Fruit fly (Drosophila melanogaster) whole organism, embryonic: Measurements from ENCODE around the gene CG32537.

Experiments used
- Abd-B ChIP-seq: fragments of 200-800 bp; sonication (Bioruptor generic); optimal IDR thresholded peaks from 2 replicates; lab custom pipeline; 2018; ENCODE audit warnings: missing biosample characterization, mild to moderate bottlenecking, missing genetic modification characterization, moderate library complexity
- Ada2b ChIP-seq: fragments of 200-800 bp; sonication (Bioruptor generic); IDR thresholded peaks from 2 replicates; pipeline ENCODE4 v1.3.6; 2022; ENCODE audit warnings: missing biosample characterization, missing genetic modification characterization
- Adf1 ChIP-seq: fragments of 200-800 bp; sonication (Bioruptor generic); IDR thresholded peaks from 2 replicates; pipeline ENCODE4 v1.3.6; 2022; ENCODE audit warnings: missing biosample characterization, missing genetic modification characterization
- Bteb2 ChIP-seq: fragments of 200-800 bp; sonication (Bioruptor generic); optimal IDR thresholded peaks from 2 replicates; lab custom pipeline; 2016; ENCODE audit warnings: missing biosample characterization, missing genetic modification characterization
- C15 ChIP-seq: fragments of 200-800 bp; sonication (Bioruptor generic); IDR thresholded peaks from 3 replicates; pipeline ENCODE4 v1.3.6; 2022; ENCODE audit warnings: missing biosample characterization, missing genetic modification characterization
- CG1024 ChIP-seq: fragments of 200-800 bp; sonication (Bioruptor generic); IDR thresholded peaks from 2 replicates; pipeline ENCODE4 v1.3.6; 2022; ENCODE audit warnings: missing biosample characterization, missing genetic modification characterization
- CG11093 ChIP-seq: fragments of 200-800 bp; sonication (Bioruptor generic); IDR thresholded peaks from 3 replicates; pipeline ENCODE4 v1.3.6; 2022; ENCODE audit warnings: missing biosample characterization, missing genetic modification characterization
- CG11695 ChIP-seq: fragments of 200-800 bp; sonication (Bioruptor generic); IDR thresholded peaks from 3 replicates; pipeline ENCODE4 v1.3.6; 2022; ENCODE audit warnings: missing biosample characterization, missing genetic modification characterization
- CG15601 ChIP-seq: fragments of 200-800 bp; sonication (Bioruptor generic); optimal IDR thresholded peaks from 3 replicates; lab custom pipeline; 2019; ENCODE audit warnings: missing biosample characterization, mild to moderate bottlenecking, missing genetic modification characterization, moderate library complexity
- CG1647 ChIP-seq: fragments of 200-800 bp; sonication (Bioruptor generic); optimal IDR thresholded peaks from 3 replicates; lab custom pipeline; 2016; ENCODE audit warnings: missing biosample characterization, missing genetic modification characterization
- CG17612 ChIP-seq: fragments of 200-800 bp; sonication (Bioruptor generic); IDR thresholded peaks from 2 replicates; pipeline ENCODE4 v1.3.6; 2022; ENCODE audit warnings: missing biosample characterization, missing genetic modification characterization
- CG17802 ChIP-seq: fragments of 200-800 bp; sonication (Bioruptor generic); optimal IDR thresholded peaks from 2 replicates; lab custom pipeline; 2018; ENCODE audit warnings: missing biosample characterization, mild to moderate bottlenecking, missing genetic modification characterization, moderate library complexity
- CG3163 ChIP-seq: fragments of 200-800 bp; sonication (Bioruptor generic); optimal IDR thresholded peaks from 3 replicates; lab custom pipeline; 2016; ENCODE audit warnings: missing biosample characterization, missing genetic modification characterization
- CG4854 ChIP-seq: fragments of 200-800 bp; sonication (Bioruptor generic); optimal IDR thresholded peaks from 2 replicates; lab custom pipeline; 2016; ENCODE audit warnings: missing biosample characterization, missing genetic modification characterization, inconsistent platforms
- CG7745 ChIP-seq: fragments of 200-800 bp; sonication (Bioruptor generic); optimal IDR thresholded peaks from 2 replicates; lab custom pipeline; 2018; ENCODE audit warnings: missing biosample characterization, mild to moderate bottlenecking, missing genetic modification characterization, moderate library complexity
- CG7839 ChIP-seq: fragments of 200-800 bp; sonication (Bioruptor generic); optimal IDR thresholded peaks from 3 replicates; lab custom pipeline; 2018; ENCODE audit warnings: missing biosample characterization, mild to moderate bottlenecking, missing genetic modification characterization, moderate library complexity
- CG8388 ChIP-seq: fragments of 200-800 bp; sonication (Bioruptor generic); optimal IDR thresholded peaks from 2 replicates; lab custom pipeline; 2019; ENCODE audit warnings: missing biosample characterization, mild to moderate bottlenecking, missing genetic modification characterization, moderate library complexity
- CG8765 ChIP-seq: fragments of 200-800 bp; sonication (Bioruptor generic); IDR thresholded peaks from 2 replicates; pipeline ENCODE4 v1.3.6; 2022; ENCODE audit warnings: missing biosample characterization, missing genetic modification characterization
- CTCF ChIP-seq: fragments of 200-800 bp; sonication (Bioruptor generic); optimal IDR thresholded peaks from 2 replicates; lab custom pipeline; 2017; ENCODE audit warnings: missing biosample characterization, mild to moderate bottlenecking, missing genetic modification characterization, moderate library complexity
- HmgZ ChIP-seq: fragments of 200-800 bp; sonication (Bioruptor generic); optimal IDR thresholded peaks from 2 replicates; lab custom pipeline; 2018; ENCODE audit warnings: missing biosample characterization, mild to moderate bottlenecking, missing genetic modification characterization
- Hmx ChIP-seq: fragments of 200-800 bp; sonication (Bioruptor generic); optimal IDR thresholded peaks from 2 replicates; lab custom pipeline; 2016; ENCODE audit warnings: missing biosample characterization, missing genetic modification characterization
- Hr51 ChIP-seq, 2 experiments: fragments of 200-800 bp; sonication (Bioruptor generic); optimal IDR thresholded peaks; 2 replicates in 1 of 2; 3 replicates in 1 of 2; lab custom pipeline; 2016 to 2018; ENCODE audit warnings: missing biosample characterization in 2 of 2, missing genetic modification characterization in 2 of 2, mild to moderate bottlenecking in 1 of 2, moderate library complexity in 1 of 2
- Myb ChIP-seq: fragments of 200-800 bp; sonication (Bioruptor generic); optimal IDR thresholded peaks from 2 replicates; lab custom pipeline; 2016; ENCODE audit warnings: missing biosample characterization, missing genetic modification characterization
- Nf-YC ChIP-seq: fragments of 200-800 bp; optimal IDR thresholded peaks from 3 replicates; lab custom pipeline; 2019; ENCODE audit warnings: missing biosample characterization, mild to moderate bottlenecking, missing genetic modification characterization, moderate library complexity
- Oaz ChIP-seq: fragments of 200-800 bp; sonication (Bioruptor generic); IDR thresholded peaks from 2 replicates; pipeline ENCODE4 v1.3.6; 2022; ENCODE audit warnings: missing biosample characterization, missing genetic modification characterization
- Oli ChIP-seq: fragments of 200-800 bp; sonication (Bioruptor generic); optimal IDR thresholded peaks from 2 replicates; lab custom pipeline; 2018; ENCODE audit warnings: missing biosample characterization, mild to moderate bottlenecking, missing genetic modification characterization, moderate library complexity
- Ptx1 ChIP-seq: fragments of 200-800 bp; sonication (Bioruptor generic); IDR thresholded peaks from 2 replicates; pipeline ENCODE4 v1.3.6; 2022; ENCODE audit warnings: missing biosample characterization, missing genetic modification characterization
- Rx ChIP-seq: fragments of 200-800 bp; sonication (Bioruptor generic); IDR thresholded peaks from 2 replicates; pipeline ENCODE4 v1.3.6; 2022; ENCODE audit warnings: missing biosample characterization, missing genetic modification characterization
- Six4 ChIP-seq: fragments of 200-800 bp; sonication (Bioruptor generic); optimal IDR thresholded peaks from 2 replicates; lab custom pipeline; 2016; ENCODE audit warnings: missing biosample characterization, missing genetic modification characterization
- abd-A ChIP-seq: fragments of 200-800 bp; sonication (Bioruptor generic); optimal IDR thresholded peaks from 3 replicates; lab custom pipeline; 2019; ENCODE audit warnings: missing biosample characterization, mild to moderate bottlenecking, missing genetic modification characterization, moderate library complexity
- ase ChIP-seq: fragments of 200-800 bp; sonication (Bioruptor generic); IDR thresholded peaks from 3 replicates; pipeline ENCODE4 v1.3.6; 2022; ENCODE audit warnings: missing biosample characterization, missing genetic modification characterization
- ash1 ChIP-seq: fragments of 200-800 bp; sonication (Bioruptor generic); optimal IDR thresholded peaks from 2 replicates; lab custom pipeline; 2018; ENCODE audit warnings: missing biosample characterization, mild to moderate bottlenecking, missing genetic modification characterization
- bcd ChIP-seq: fragments of 200-800 bp; sonication (Bioruptor generic); optimal IDR thresholded peaks from 2 replicates; lab custom pipeline; 2017; ENCODE audit warnings: missing biosample characterization, mild to moderate bottlenecking, missing genetic modification characterization
- chif ChIP-seq, 2 experiments: fragments of 200-800 bp; sonication (Bioruptor generic); optimal IDR thresholded peaks; 3 replicates each; lab custom pipeline; 2016; ENCODE audit warnings: missing biosample characterization in 2 of 2, missing genetic modification characterization in 2 of 2
- crol ChIP-seq: fragments of 200-800 bp; sonication (Bioruptor generic); IDR thresholded peaks from 2 replicates; pipeline ENCODE4 v1.3.6; 2022; ENCODE audit warnings: missing biosample characterization, missing genetic modification characterization
- ewg ChIP-seq: fragments of 200-800 bp; sonication (Bioruptor generic); optimal IDR thresholded peaks from 3 replicates; lab custom pipeline; 2017; ENCODE audit warnings: mild to moderate bottlenecking, missing biosample characterization, missing genetic modification reagents, missing genetic modification characterization
- fru ChIP-seq: fragments of >200 bp; optimal IDR thresholded peaks from 2 replicates; lab custom pipeline; 2017
- gsb ChIP-seq: fragments of 200-800 bp; sonication (Bioruptor generic); IDR thresholded peaks from 2 replicates; pipeline ENCODE4 v1.3.6; 2022; ENCODE audit warnings: missing biosample characterization, missing genetic modification characterization
- hb ChIP-seq: fragments of 200-800 bp; sonication (Bioruptor generic); IDR thresholded peaks from 3 replicates; pipeline ENCODE4 v1.3.6; 2022; ENCODE audit warnings: missing biosample characterization, missing genetic modification characterization; ENCODE audit not compliant: partially characterized antibody
- jing ChIP-seq: fragments of 200-800 bp; sonication (Bioruptor generic); optimal IDR thresholded peaks from 2 replicates; lab custom pipeline; 2018; ENCODE audit warnings: missing biosample characterization, mild to moderate bottlenecking, missing genetic modification characterization
- ken ChIP-seq: fragments of 200-800 bp; sonication (Bioruptor generic); IDR thresholded peaks from 3 replicates; pipeline ENCODE4 v1.3.6; 2022; ENCODE audit warnings: missing biosample characterization, missing genetic modification characterization
- nerfin-1 ChIP-seq: fragments of 200-800 bp; sonication (Bioruptor generic); optimal IDR thresholded peaks from 3 replicates; lab custom pipeline; 2019; ENCODE audit warnings: missing biosample characterization, mild to moderate bottlenecking, missing genetic modification characterization, moderate library complexity
- p53 ChIP-seq: fragments of 200-800 bp; sonication (Bioruptor generic); optimal IDR thresholded peaks from 2 replicates; lab custom pipeline; 2016; ENCODE audit warnings: missing biosample characterization, missing genetic modification characterization
- pum ChIP-seq: fragments of 200-800 bp; sonication (Bioruptor generic); optimal IDR thresholded peaks from 2 replicates; lab custom pipeline; 2016; ENCODE audit warnings: missing biosample characterization, missing genetic modification characterization
- scrt ChIP-seq: fragments of 200-800 bp; sonication (Bioruptor generic); optimal IDR thresholded peaks from 2 replicates; lab custom pipeline; 2018; ENCODE audit warnings: missing biosample characterization, mild to moderate bottlenecking, missing genetic modification characterization, moderate library complexity
- shn ChIP-seq: fragments of 200-800 bp; sonication (Bioruptor generic); optimal IDR thresholded peaks from 3 replicates; lab custom pipeline; 2016; ENCODE audit warnings: missing biosample characterization, missing genetic modification characterization
- tap ChIP-seq: fragments of 200-800 bp; optimal IDR thresholded peaks from 3 replicates; lab custom pipeline; 2019; ENCODE audit warnings: missing biosample characterization, mild to moderate bottlenecking, missing genetic modification characterization, moderate library complexity
- tgo ChIP-seq: fragments of 200-800 bp; sonication (Bioruptor generic); IDR thresholded peaks from 3 replicates; pipeline ENCODE4 v1.3.6; 2022; ENCODE audit warnings: missing biosample characterization, missing genetic modification characterization
- tx ChIP-seq: fragments of 200-800 bp; sonication (Bioruptor generic); optimal IDR thresholded peaks from 2 replicates; lab custom pipeline; 2016; ENCODE audit warnings: missing biosample characterization, missing genetic modification characterization
- z ChIP-seq: fragments of 200-800 bp; sonication (Bioruptor generic); IDR thresholded peaks from 3 replicates; pipeline ENCODE4 v1.3.6; 2022; ENCODE audit warnings: missing biosample characterization, missing genetic modification characterization

The CG32537 gene

dm6 chrX:19321820-19322708, 45.7 kb upstream of the CG32537 start, which contains the start of gene out (continued):
- TF ChIP-seq Ptx1 (peak; percentile 95), nerfin-1 (tag; lab: Kevin White, UChicago) (peak; percentile 90), crol (GFP tag; lab: Robert Waterston, UW) (peak; percentile 68), CG15601 (peak; percentile 90), Rx (peak; percentile 94), Oaz (peak; percentile 89), jing (peak; percentile 83), pum (GFP tag; lab: Kevin White, UChicago) (peak; percentile 83), Adf1 (GFP tag; lab: Robert Waterston, UW) (peak; percentile 78), Hr51 (GFP tag; optimal IDR thresholded peaks at IDR 0.05; lab: Kevin White, UChicago) (peak; percentile 86 to 93), ash1 (GFP tag; lab: Kevin White, UChicago) (no peak), CG3163 (GFP tag; lab: Kevin White, UChicago) (peak; percentile 69), CG11093 (GFP tag; lab: Robert Waterston, UW) (peak; percentile 93), Nf-YC (peak; percentile 82), CG7839 (peak; percentile 96), CG11695 (GFP tag; lab: Robert Waterston, UW) (peak; percentile 96), chif (GFP tag; optimal IDR thresholded peaks at IDR 0.05; lab: Kevin White, UChicago) (peak; percentile 76 to 91), z (GFP tag; lab: Robert Waterston, UW) (no peak), Myb (GFP tag; lab: Kevin White, UChicago) (peak; percentile 61), Ada2b (GFP tag; lab: Robert Waterston, UW) (peak; percentile 91), Abd-B (GFP tag; lab: Kevin White, UChicago) (peak; percentile 91), Bteb2 (GFP tag; lab: Kevin White, UChicago) (peak; percentile 80), abd-A (tag; lab: Kevin White, UChicago) (peak; percentile 32), HmgZ (tag; lab: Kevin White, UChicago) (peak; percentile 88), tap (peak; percentile 90), Oli (tag; lab: Kevin White, UChicago) (peak; percentile 95), Six4 (GFP tag; lab: Kevin White, UChicago) (peak; percentile 90), tgo (GFP tag; lab: Robert Waterston, UW) (peak; percentile 93), CTCF (GFP tag; lab: Kevin White, UChicago) (peak; percentile 59), ken (GFP tag; lab: Robert Waterston, UW) (peak; percentile 92), CG17802 (tag; lab: Kevin White, UChicago) (peak; percentile 81), CG7745 (peak; percentile 30), scrt (peak; percentile 89), ewg (GFP tag; lab: Kevin White, UChicago) (peak; percentile 91), shn (GFP tag; lab: Kevin White, UChicago) (peak; percentile 76), bcd (GFP tag; lab: Kevin White, UChicago) (peak; percentile 95), hb (no peak), C15 (GFP tag; lab: Robert Waterston, UW) (peak; percentile 87), fru (lab: Kevin White, UChicago) (no peak), CG8765 (GFP tag; lab: Robert Waterston, UW) (peak; percentile 90), CG1024 (GFP tag; lab: Robert Waterston, UW) (peak; percentile 86), CG4854 (GFP tag; lab: Kevin White, UChicago) (peak; percentile 86), tx (GFP tag; lab: Kevin White, UChicago) (peak; percentile 65), ase (GFP tag; lab: Robert Waterston, UW) (peak; percentile 88), CG8388 (GFP tag; lab: Kevin White, UChicago) (peak; percentile 93), CG17612 (GFP tag; lab: Robert Waterston, UW) (peak; percentile 78), p53 (peak; percentile 27), CG1647 (GFP tag; lab: Kevin White, UChicago) (peak; percentile 79), Hmx (GFP tag; lab: Kevin White, UChicago) (peak; percentile 74), gsb (GFP tag; lab: Robert Waterston, UW) (peak; percentile 91)
